Worm (Caenorhabditis elegans): ENCODE data around the gene srh-41.

DNA sequence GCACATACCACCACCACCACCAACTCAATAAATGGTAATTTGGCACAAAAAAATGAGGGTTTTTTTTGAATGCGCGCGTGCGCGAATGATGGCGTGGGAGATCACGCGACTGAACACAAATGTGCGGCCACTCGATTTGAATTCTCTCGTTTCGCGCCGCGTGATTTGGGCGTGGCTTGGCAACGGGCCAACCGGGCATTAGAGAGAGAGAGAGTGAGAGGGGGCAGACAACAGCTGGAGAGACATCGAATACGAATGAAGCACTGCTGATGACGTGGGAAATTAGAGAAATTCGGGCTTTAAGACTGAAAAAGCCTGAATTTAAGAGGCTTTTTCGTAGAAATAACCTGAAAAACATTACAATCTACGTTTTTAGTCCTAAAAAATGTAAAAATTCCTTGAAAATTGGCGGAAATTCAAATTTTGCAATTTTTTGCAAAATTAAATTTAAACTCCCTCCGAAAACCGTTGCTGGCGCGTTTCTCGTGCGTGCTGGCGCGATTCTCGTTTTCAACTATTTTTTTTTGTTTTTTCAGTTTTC, 35.7 kb downstream of the srh-41 start:
- TF ChIP-seq hlh-15 (tag; optimal IDR thresholded peaks at IDR 0.05) (peak; percentile 18), pha-4 (tag; optimal IDR thresholded peaks at IDR 0.05) (no peak), che-1 (tag; optimal IDR thresholded peaks at IDR 0.05) (peak; percentile 16), ceh-9 (tag; optimal IDR thresholded peaks at IDR 0.05) (peak; percentile 54)
